Worm (Caenorhabditis elegans) whole organism, L4 larva: ENCODE results near the gene C07A12.18.

Experiments
- D1046.2 ChIP-seq: fragments of 200-800 bp; sonication (Bioruptor generic); IDR thresholded peaks from 2 replicates; pipeline ENCODE4 v1.3.6; 2022; ENCODE audit warnings: missing genetic modification characterization, missing compliant biosample characterization
- F26F4.8 ChIP-seq: fragments of 200-800 bp; sonication (Bioruptor generic); conservative IDR thresholded peaks from 2 replicates; pipeline ENCODE4 v1.3.6; 2022; ENCODE audit warnings: missing genetic modification characterization, missing compliant biosample characterization
- F44E2.7 ChIP-seq: fragments of 200-800 bp; sonication (Bioruptor generic); IDR thresholded peaks from 2 replicates; pipeline ENCODE4 v2.1.2; 2022; ENCODE audit warnings: missing genetic modification characterization, missing compliant biosample characterization
- F49E8.2 ChIP-seq: sonication (generic microtip); optimal IDR thresholded peaks from 2 replicates; lab custom pipeline; 2016; ENCODE audit warnings: missing compliant biosample characterization, mild to moderate bottlenecking, missing genetic modification characterization, borderline replicate concordance
- Y5F2A.4 ChIP-seq: fragments of 200-800 bp; sonication (Bioruptor generic); optimal IDR thresholded peaks from 2 replicates; lab custom pipeline; 2018; ENCODE audit warnings: mild to moderate bottlenecking, missing genetic modification characterization, missing compliant biosample characterization
- Y75B8A.6 ChIP-seq: fragments of 200-800 bp; sonication (Bioruptor generic); IDR thresholded peaks from 2 replicates; pipeline ENCODE4 v1.3.6; 2022; ENCODE audit warnings: missing genetic modification reagents, missing genetic modification characterization, missing compliant biosample characterization
- ZK546.5 ChIP-seq, 2 experiments: sonication (generic microtip); optimal IDR thresholded peaks; 2 replicates each; lab custom pipeline; 2017; ENCODE audit warnings: missing biosample characterization in 2 of 2, missing genetic modification characterization in 2 of 2
- aha-1 ChIP-seq: fragments of 150-350 bp; peaks from one replicate; lab custom pipeline; 2014; ENCODE audit warnings: missing biosample characterization, missing genetic modification characterization
- arid-1 ChIP-seq: fragments of 200-800 bp; sonication (Bioruptor generic); conservative IDR thresholded peaks from 2 replicates; pipeline ENCODE4 v1.3.6; 2022; ENCODE audit warnings: missing genetic modification reagents, missing genetic modification characterization, missing compliant biosample characterization
- daf-12 ChIP-seq: fragments of 150-350 bp; optimal IDR thresholded peaks from 2 replicates; lab custom pipeline; 2014; ENCODE audit warnings: missing biosample characterization, missing genetic modification reagents, missing genetic modification characterization
- daf-16 ChIP-seq, 3 experiments: sonication (generic microtip); optimal IDR thresholded peaks; 2 replicates each; lab custom pipeline; 2016 to 2017; ENCODE audit warnings: missing genetic modification characterization in 3 of 3, missing genetic modification reagents in 3 of 3, mild to moderate bottlenecking in 2 of 3, missing compliant biosample characterization in 2 of 3, missing biosample characterization in 1 of 3, moderate library complexity in 1 of 3
- daf-8 ChIP-seq: fragments of 200-800 bp; sonication (Bioruptor generic); IDR thresholded peaks from 2 replicates; pipeline ENCODE4 v1.3.6; 2022; ENCODE audit warnings: missing genetic modification characterization, missing compliant biosample characterization
- dmd-8 ChIP-seq: fragments of 200-800 bp; sonication (Bioruptor generic); IDR thresholded peaks from 2 replicates; pipeline ENCODE4 v1.3.6; 2022; ENCODE audit warnings: missing genetic modification characterization, missing compliant biosample characterization
- duxl-1 ChIP-seq: sonication (generic microtip); optimal IDR thresholded peaks from 2 replicates; lab custom pipeline; 2016; ENCODE audit warnings: mild to moderate bottlenecking, missing genetic modification characterization, moderate library complexity, missing compliant biosample characterization; ENCODE audit not compliant: poor library complexity
- egl-43 ChIP-seq: fragments of 200-800 bp; sonication (Bioruptor generic); IDR thresholded peaks from 2 replicates; pipeline ENCODE4 v1.3.6; 2022; ENCODE audit warnings: missing genetic modification reagents, missing genetic modification characterization, missing compliant biosample characterization
- hlh-11 ChIP-seq: fragments of 200-800 bp; sonication (Bioruptor generic); optimal IDR thresholded peaks from 2 replicates; lab custom pipeline; 2018; ENCODE audit warnings: mild to moderate bottlenecking, missing genetic modification characterization, missing compliant biosample characterization
- hlh-30 ChIP-seq: sonication (generic microtip); optimal IDR thresholded peaks from 2 replicates; lab custom pipeline; 2017; ENCODE audit warnings: antibody characterized with exemption, mild to moderate bottlenecking, missing genetic modification characterization, missing compliant biosample characterization; ENCODE audit not compliant: insufficient read depth
- lin-15B ChIP-seq: fragments of 150-350 bp; sonication (generic microtip); optimal IDR thresholded peaks from 3 replicates; lab custom pipeline; 2014; ENCODE audit warnings: missing biosample characterization, missing genetic modification characterization
- lin-38 ChIP-seq: fragments of 200-800 bp; sonication (Bioruptor generic); IDR thresholded peaks from 2 replicates; pipeline ENCODE4 v1.3.6; 2022; ENCODE audit warnings: missing genetic modification reagents, missing genetic modification characterization, missing compliant biosample characterization
- madf-5 ChIP-seq, 2 experiments: fragments of 200-800 bp; sonication (Bioruptor generic); IDR thresholded peaks; 2 replicates each; pipeline ENCODE4 v1.3.6; 2022; ENCODE audit warnings: missing compliant biosample characterization in 2 of 2, missing genetic modification characterization in 2 of 2
- mdt-29 ChIP-seq: fragments of 200-800 bp; sonication (Bioruptor generic); IDR thresholded peaks from 2 replicates; pipeline ENCODE4 v1.3.6; 2022; ENCODE audit warnings: missing genetic modification reagents, missing genetic modification characterization, missing compliant biosample characterization
- mxl-3 ChIP-seq: fragments of 200-800 bp; sonication (Bioruptor generic); optimal IDR thresholded peaks from 2 replicates; lab custom pipeline; 2018; ENCODE audit warnings: mild to moderate bottlenecking, missing genetic modification characterization, missing compliant biosample characterization
- nhr-102 ChIP-seq: sonication (generic microtip); optimal IDR thresholded peaks from 2 replicates; lab custom pipeline; 2016; ENCODE audit warnings: mild to moderate bottlenecking, missing genetic modification characterization, moderate library complexity, missing compliant biosample characterization
- nhr-11 ChIP-seq: fragments of 150-350 bp; optimal IDR thresholded peaks from 2 replicates; lab custom pipeline; 2014; ENCODE audit warnings: missing biosample characterization, missing genetic modification characterization
- nhr-25 ChIP-seq: sonication (generic microtip); optimal IDR thresholded peaks from 2 replicates; lab custom pipeline; 2017; ENCODE audit warnings: missing genetic modification characterization, mild to moderate bottlenecking, missing compliant biosample characterization, antibody characterized with exemption, moderate library complexity, borderline replicate concordance; ENCODE audit not compliant: insufficient read depth
- nhr-28 ChIP-seq: fragments of 150-350 bp; optimal IDR thresholded peaks from 2 replicates; lab custom pipeline; 2014; ENCODE audit warnings: missing biosample characterization, missing genetic modification characterization
- nhr-42 ChIP-seq: fragments of 200-800 bp; sonication (Bioruptor generic); IDR thresholded peaks from 2 replicates; pipeline ENCODE4 v1.3.6; 2022; ENCODE audit warnings: missing genetic modification characterization, missing compliant biosample characterization
- rbr-2 ChIP-seq: sonication (generic microtip); optimal IDR thresholded peaks from 2 replicates; lab custom pipeline; 2016; ENCODE audit warnings: missing genotype, missing genetic modification characterization, missing compliant biosample characterization
- set-16 ChIP-seq: fragments of 200-800 bp; sonication (Bioruptor generic); IDR thresholded peaks from 2 replicates; pipeline ENCODE4 v1.3.6; 2022; ENCODE audit warnings: missing genetic modification reagents, missing genetic modification characterization, missing compliant biosample characterization
- skn-1 ChIP-seq: fragments of 150-350 bp; optimal IDR thresholded peaks from 2 replicates; lab custom pipeline; 2014; ENCODE audit warnings: missing biosample characterization, missing genetic modification characterization
- unc-62 ChIP-seq, 3 experiments: fragments of 150-350 bp in 1 of 3; sonication (generic microtip); optimal IDR thresholded peaks in 2 of 3; peaks in 1 of 3; 1 replicate in 1 of 3; 2 replicates in 2 of 3; lab custom pipeline; 2014 to 2017; ENCODE audit warnings: missing biosample characterization in 3 of 3, missing genetic modification characterization in 3 of 3, missing genetic modification reagents in 3 of 3, missing genotype in 1 of 3
- ztf-11 ChIP-seq: fragments of 150-350 bp; optimal IDR thresholded peaks from 2 replicates; lab custom pipeline; 2014; ENCODE audit warnings: missing biosample characterization, missing genetic modification characterization

The C07A12.18 gene

ce11 chrX:4561863-4562262 lies 12.2 kb upstream of the C07A12.18 start, which contains the start of gene C05E11.6:
Gene C05E11.6 (plus strand): TSS chrX:4562163.
- TF ChIP-seq madf-5 (GFP tag; IDR thresholded peaks at IDR 0.05; lab: Robert Waterston, UW) = no peak
- TF ChIP-seq lin-15B (tag; lab: Kevin White, UChicago) = no peak
- no peak for TF ChIP-seq duxl-1 (tag; lab: Kevin White, UChicago)

ce11 chrX:4556028-4556427 lies 6.3 kb upstream of the C07A12.18 start:
- peak; percentile 40; the same call in 1 of the 2 replicates for TF ChIP-seq egl-43
- no peak for TF ChIP-seq F49E8.2 (tag; lab: Kevin White, UChicago)
- no peak for TF ChIP-seq D1046.2 (GFP tag; lab: Robert Waterston, UW)
- no peak for TF ChIP-seq nhr-11 (tag; lab: Kevin White, UChicago)
- no peak for TF ChIP-seq nhr-102 (tag; lab: Kevin White, UChicago)
- TF ChIP-seq nhr-25 (tag; lab: Kevin White, UChicago) = peak; percentile 11

ce11 chrX:4554385-4554784 lies 4.7 kb upstream of the C07A12.18 start, which contains the start of gene ham-2:
Gene ham-2 (plus strand): TSS chrX:4554685.
- TF ChIP-seq unc-62 (GFP tag; optimal IDR thresholded peaks at IDR 0.05 in 1 of 2; lab: Kevin White, UChicago) = peak in 1 of 2 experiments; percentile 79
- TF ChIP-seq unc-62 (tag; optimal IDR thresholded peaks at IDR 0.05; lab: Kevin White, UChicago) = no peak
- TF ChIP-seq arid-1 = no peak

ce11 chrX:4553491-4553890 lies 3.8 kb upstream of the C07A12.18 start:
- TF ChIP-seq Y75B8A.6 (GFP tag; lab: Robert Waterston, UW) (no peak), daf-16 (GFP tag; optimal IDR thresholded peaks at IDR 0.05; lab: Kevin White, UChicago) (no peak), daf-16 (tag; optimal IDR thresholded peaks at IDR 0.05; lab: Kevin White, UChicago) (no peak), nhr-28 (tag; lab: Kevin White, UChicago) (peak; percentile 5), daf-8 (GFP tag; lab: Robert Waterston, UW) (no peak)

ce11 chrX:4553033-4553432 lies 3.3 kb upstream of the C07A12.18 start:
- TF ChIP-seq F44E2.7 (0 out of 2 replicates have a peak, but pooled peaks have one; percentile 13), daf-12 (tag; lab: Kevin White, UChicago) (no peak), arid-1 (no peak)

- TF ChIP-seq hlh-30 (tag; lab: Kevin White, UChicago) (peak; percentile 19), hlh-11 (tag; lab: Kevin White, UChicago) (peak; percentile 26), ZK546.5 (tag; optimal IDR thresholded peaks at IDR 0.05; lab: Kevin White, UChicago) (no peak), set-16 (GFP tag; lab: Robert Waterston, UW) (peak; percentile 47), nhr-28 (tag; lab: Kevin White, UChicago) (peak; percentile 29), F49E8.2 (tag; lab: Kevin White, UChicago) (no peak), mxl-3 (GFP tag; lab: Kevin White, UChicago) (peak; percentile 13), egl-43 (peak; percentile 57; the same call in 1 of the 2 replicates)
These were observed 1.3 kb upstream of the C07A12.18 start for ce11 chrX:4550987-4551386.

ce11 chrX:4548929-4549328 lies 774 bp downstream of the C07A12.18 start:
- TF ChIP-seq mdt-29 (GFP tag; lab: Robert Waterston, UW) (no peak), rbr-2 (no peak), Y5F2A.4 (no peak), nhr-42 (GFP tag; lab: Robert Waterston, UW) (no peak), F26F4.8 (GFP tag; lab: Robert Waterston, UW) (no peak; the same call in 1 of the 2 replicates), aha-1 (no peak), ztf-11 (no peak), skn-1 (no peak), dmd-8 (GFP tag; lab: Robert Waterston, UW) (no peak), lin-38 (GFP tag; lab: Robert Waterston, UW) (no peak)
- TF ChIP-seq, all 104 proteins: peak for 0
